Worm (Caenorhabditis elegans) whole organism, midembryonic: ENCODE results near the gene F46F5.14.
"Not testable (repeated sequence)": the region's sequence is repeated elsewhere in the genome, so short reads cannot be mapped to it uniquely, and the experiment has no call there.

ENCODE experiments used
- T22C8.4 ChIP-seq: fragments of 200-800 bp; sonication (Bioruptor generic); IDR thresholded peaks from 2 replicates; pipeline ENCODE4 v1.3.6; 2022; ENCODE audit warnings: missing genetic modification characterization, missing compliant biosample characterization
- cog-1 ChIP-seq: sonication (generic microtip); optimal IDR thresholded peaks from 2 replicates; lab custom pipeline; 2016; ENCODE audit warnings: missing genetic modification characterization, missing compliant biosample characterization
- flt-1 ChIP-seq: fragments of 200-800 bp; sonication (Bioruptor generic); IDR thresholded peaks from 2 replicates; pipeline ENCODE4 v1.3.6; 2022; ENCODE audit warnings: missing genetic modification characterization, missing compliant biosample characterization
- klf-2 ChIP-seq: fragments of 200-800 bp; sonication (Bioruptor generic); conservative IDR thresholded peaks from 2 replicates; pipeline ENCODE4 v1.3.6; 2022; ENCODE audit warnings: missing genetic modification reagents, missing genetic modification characterization, missing compliant biosample characterization
- med-1 ChIP-seq: sonication (generic microtip); optimal IDR thresholded peaks from 2 replicates; lab custom pipeline; 2017; ENCODE audit warnings: missing genetic modification characterization, mild to moderate bottlenecking, missing compliant biosample characterization, antibody characterized with exemption, missing genetic modification reagents; ENCODE audit not compliant: insufficient read depth
- ref-1 ChIP-seq: fragments of 200-800 bp; sonication (Bioruptor generic); conservative IDR thresholded peaks from 2 replicates; pipeline ENCODE4 v1.3.6; 2022; ENCODE audit warnings: missing genetic modification reagents, missing genetic modification characterization, missing compliant biosample characterization
- tab-1 ChIP-seq: fragments of 200-800 bp; sonication (Bioruptor generic); IDR thresholded peaks from 2 replicates; pipeline ENCODE4 v1.3.6; 2022; ENCODE audit warnings: missing genetic modification characterization, missing compliant biosample characterization
- ztf-23 ChIP-seq: fragments of 200-800 bp; sonication (Bioruptor generic); IDR thresholded peaks from 2 replicates; pipeline ENCODE4 v1.3.6; 2022; ENCODE audit warnings: missing genetic modification reagents, missing genetic modification characterization, missing compliant biosample characterization
- ztf-29 ChIP-seq: fragments of 200-800 bp; sonication (Bioruptor generic); IDR thresholded peaks from 2 replicates; pipeline ENCODE4 v1.3.6; 2022; ENCODE audit warnings: missing genetic modification reagents, missing genetic modification characterization, missing compliant biosample characterization

Gene F46F5.14

DNA sequence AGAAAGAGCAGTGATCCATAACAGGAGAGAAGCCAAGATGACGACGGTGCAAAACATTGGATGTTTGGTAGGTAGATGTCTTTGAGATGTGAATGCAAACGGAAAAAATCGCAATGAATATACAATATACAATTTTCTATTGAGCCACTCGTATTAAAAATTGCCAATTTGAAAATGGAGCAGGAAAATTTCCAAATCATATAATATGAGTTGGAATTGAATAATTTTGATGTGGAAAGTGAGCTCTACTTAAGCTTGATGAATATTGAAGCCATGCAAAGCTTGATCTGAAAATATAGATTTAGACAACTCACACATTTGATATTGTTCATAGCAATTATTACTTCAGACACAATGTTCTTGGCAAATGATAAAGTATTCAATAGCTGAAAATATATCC, 38.6 kb downstream of the F46F5.14 start, which contains the start of gene F28A10.8:
TSS of gene F28A10.8 (minus strand) at position 101 of the 400 bp plus-strand sequence.
- no peak for TF ChIP-seq ref-1 (GFP tag; lab: Robert Waterston, UW)
- TF ChIP-seq med-1 (GFP tag; lab: Kevin White, UChicago), result no peak
- no peak for TF ChIP-seq ztf-29 (GFP tag; lab: Robert Waterston, UW)
- no peak for TF ChIP-seq flt-1
- TF ChIP-seq klf-2 (GFP tag; lab: Robert Waterston, UW), result no peak
- TF ChIP-seq tab-1 (GFP tag; lab: Robert Waterston, UW), result no peak

ce11 chrII:840131-840530, 40.3 kb downstream of the F46F5.14 start, which contains the start of gene clc-33:
clc-33 (plus strand) TSS chrII:840431.
- TF ChIP-seq cog-1 (tag; lab: Kevin White, UChicago), result no peak
- TF ChIP-seq ref-1 (GFP tag; lab: Robert Waterston, UW), result no peak
- TF ChIP-seq tab-1 (GFP tag; lab: Robert Waterston, UW), result no peak
- TF ChIP-seq ztf-23 (GFP tag; lab: Robert Waterston, UW), result no peak
- no peak for TF ChIP-seq flt-1
- no peak for TF ChIP-seq T22C8.4
- no peak for TF ChIP-seq med-1 (GFP tag; lab: Kevin White, UChicago)
- no peak for TF ChIP-seq klf-2 (GFP tag; lab: Robert Waterston, UW)
- no peak for TF ChIP-seq ztf-29 (GFP tag; lab: Robert Waterston, UW)

DNA sequence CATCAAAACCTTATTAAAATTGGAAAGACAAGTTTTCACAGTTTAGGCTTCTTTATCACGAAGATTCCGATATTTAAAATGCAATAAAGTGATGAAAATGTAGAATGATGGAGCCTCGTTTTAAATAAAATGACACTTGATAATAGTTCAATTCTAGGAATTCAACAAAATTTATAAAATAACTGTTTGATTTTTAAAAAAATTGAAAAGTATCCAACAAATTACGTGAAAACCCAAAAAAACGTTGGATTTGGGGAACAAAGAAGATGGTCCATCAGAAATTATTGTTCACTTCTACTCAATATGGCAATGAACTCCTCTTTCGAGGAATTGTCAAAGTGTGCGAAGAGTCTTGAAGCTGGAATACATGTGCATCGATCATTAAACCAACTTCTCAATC, 44.2 kb downstream of the F46F5.14 start, which contains the start of gene F28A10.4:
TSS of gene F28A10.4 (plus strand) at position 301 of the 400 bp plus-strand sequence.
- TF ChIP-seq klf-2 (GFP tag; lab: Robert Waterston, UW), result no peak
- TF ChIP-seq ref-1 (GFP tag; lab: Robert Waterston, UW), result no peak
- TF ChIP-seq tab-1 (GFP tag; lab: Robert Waterston, UW), result no peak
- TF ChIP-seq T22C8.4, result no peak
- TF ChIP-seq ztf-29 (GFP tag; lab: Robert Waterston, UW), result no peak
- TF ChIP-seq med-1 (GFP tag; lab: Kevin White, UChicago), result no peak
- TF ChIP-seq ztf-23 (GFP tag; lab: Robert Waterston, UW), result no peak

DNA sequence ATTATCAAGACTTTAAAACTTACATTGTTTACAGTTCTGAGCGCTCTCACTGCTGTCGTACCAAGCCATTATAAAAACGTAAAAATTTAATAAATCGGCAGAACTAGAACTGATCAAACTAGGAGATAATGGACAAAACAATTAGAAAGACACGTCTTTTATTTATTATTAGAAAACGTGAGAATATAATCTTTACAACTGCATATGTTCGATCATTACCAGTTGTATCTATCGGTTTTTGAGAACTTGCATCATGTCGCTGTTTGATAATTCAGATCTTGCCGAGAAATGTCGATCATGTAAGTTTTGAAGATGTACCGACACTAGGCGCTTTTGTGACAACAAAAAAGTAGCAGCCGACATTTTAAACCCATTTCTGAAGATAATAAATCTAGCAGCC, 45.8 kb downstream of the F46F5.14 start, which contains the start of gene F28A10.7:
TSS of gene F28A10.7 (minus strand) at position 101 of the 400 bp plus-strand sequence.
- TF ChIP-seq med-1 (GFP tag; lab: Kevin White, UChicago), result no peak
- no peak for TF ChIP-seq tab-1 (GFP tag; lab: Robert Waterston, UW)
- TF ChIP-seq ref-1 (GFP tag; lab: Robert Waterston, UW), result no peak
- no peak for TF ChIP-seq klf-2 (GFP tag; lab: Robert Waterston, UW)
- TF ChIP-seq ztf-23 (GFP tag; lab: Robert Waterston, UW), result no peak
- TF ChIP-seq cog-1 (tag; lab: Kevin White, UChicago), result no peak
- TF ChIP-seq flt-1, result no peak

- TF ChIP-seq ref-1 (GFP tag; lab: Robert Waterston, UW) (no peak), T22C8.4 (no peak), ztf-23 (GFP tag; lab: Robert Waterston, UW) (no peak), ztf-29 (GFP tag; lab: Robert Waterston, UW) (no peak), med-1 (GFP tag; lab: Kevin White, UChicago) (no peak), cog-1 (tag; lab: Kevin White, UChicago) (no peak), tab-1 (GFP tag; lab: Robert Waterston, UW) (no peak), klf-2 (GFP tag; lab: Robert Waterston, UW) (no peak), flt-1 (no peak)
These were observed 48.7 kb downstream of the F46F5.14 start, which contains the start of the genes acdh-9 and F28A10.13 for ce11 chrII:848519-848918. acdh-9 (minus strand) TSS chrII:848603. F28A10.13 (plus strand) TSS chrII:848812.

ce11 chrII:850567-850966, 50.8 kb downstream of the F46F5.14 start, which contains the start of gene F28A10.5:
F28A10.5 (minus strand) TSS chrII:850667.
- TF ChIP-seq ztf-23 (GFP tag; lab: Robert Waterston, UW); cog-1 (tag; lab: Kevin White, UChicago); med-1 (GFP tag; lab: Kevin White, UChicago): not testable (repeated sequence)
